Worm (Caenorhabditis elegans) whole organism, early embryonic: Measurements from ENCODE around the gene F20D6.1.

Source experiments
- F13C5.2 ChIP-seq: sonication (generic microtip); optimal IDR thresholded peaks from 2 replicates; lab custom pipeline; 2017; ENCODE audit warnings: mild to moderate bottlenecking, missing genetic modification characterization, inconsistent platforms, missing compliant biosample characterization
- ama-1 ChIP-seq: fragments of 150-350 bp; optimal IDR thresholded peaks from 2 replicates; lab custom pipeline; 2014
- ceh-13 ChIP-seq: fragments of 200-800 bp; sonication (Bioruptor generic); optimal IDR thresholded peaks from 2 replicates; lab custom pipeline; 2018; ENCODE audit warnings: mild to moderate bottlenecking, missing genetic modification characterization, missing compliant biosample characterization
- ceh-36 ChIP-seq: sonication (generic microtip); optimal IDR thresholded peaks from 2 replicates; lab custom pipeline; 2016; ENCODE audit warnings: missing genetic modification characterization, inconsistent platforms, missing compliant biosample characterization
- ets-7 ChIP-seq: sonication (generic microtip); optimal IDR thresholded peaks from 2 replicates; lab custom pipeline; 2016; ENCODE audit warnings: missing genotype, missing genetic modification characterization, missing compliant biosample characterization
- flt-1 ChIP-seq: fragments of 200-800 bp; sonication (Bioruptor generic); IDR thresholded peaks from 2 replicates; pipeline ENCODE4 v1.3.6; 2022; ENCODE audit warnings: missing genetic modification characterization, missing compliant biosample characterization
- hmg-4 ChIP-seq: fragments of 200-800 bp; sonication (Bioruptor generic); optimal IDR thresholded peaks from 2 replicates; lab custom pipeline; 2018; ENCODE audit warnings: mild to moderate bottlenecking, missing genetic modification characterization, missing compliant biosample characterization
- pes-1 ChIP-seq: fragments of 200-800 bp; sonication (Bioruptor generic); IDR thresholded peaks from 2 replicates; pipeline ENCODE4 v1.3.6; 2022; ENCODE audit warnings: missing genetic modification reagents, missing genetic modification characterization, missing compliant biosample characterization
- scrt-1 ChIP-seq: fragments of 200-800 bp; sonication (Bioruptor generic); IDR thresholded peaks from 2 replicates; pipeline ENCODE4 v1.3.6; 2022; ENCODE audit warnings: missing genetic modification characterization, missing compliant biosample characterization
- sea-1 ChIP-seq: fragments of 200-800 bp; sonication (Bioruptor generic); conservative IDR thresholded peaks from 2 replicates; pipeline ENCODE4 v1.3.6; 2022; ENCODE audit warnings: missing genetic modification characterization, missing compliant biosample characterization
- tbx-11 ChIP-seq: fragments of 200-800 bp; sonication (Bioruptor generic); IDR thresholded peaks from 2 replicates; pipeline ENCODE4 v1.3.6; 2022; ENCODE audit warnings: missing genetic modification characterization, missing compliant biosample characterization
- tbx-37 ChIP-seq: fragments of 200-800 bp; sonication (Bioruptor generic); conservative IDR thresholded peaks from 2 replicates; pipeline ENCODE4 v1.3.6; 2022; ENCODE audit warnings: missing genetic modification reagents, missing genetic modification characterization, missing compliant biosample characterization
- tra-4 ChIP-seq: sonication (generic microtip); optimal IDR thresholded peaks from 2 replicates; lab custom pipeline; 2017; ENCODE audit warnings: missing genetic modification characterization, missing compliant biosample characterization

- TF ChIP-seq flt-1 (GFP tag; lab: Robert Waterston, UW): no peak
- TF ChIP-seq ets-7 (tag; lab: Kevin White, UChicago): no peak
- TF ChIP-seq ceh-36 (tag; lab: Kevin White, UChicago): no peak
- TF ChIP-seq ama-1 (lab: Kevin White, UChicago): no peak
- TF ChIP-seq scrt-1 (GFP tag; lab: Robert Waterston, UW): no peak
- no peak for TF ChIP-seq ceh-13 (GFP tag; lab: Kevin White, UChicago)
- TF ChIP-seq tra-4: no peak
- TF ChIP-seq sea-1: no peak
- no peak for TF ChIP-seq tbx-11 (GFP tag; lab: Robert Waterston, UW)
- no peak for TF ChIP-seq pes-1 (GFP tag; lab: Robert Waterston, UW)
- TF ChIP-seq hmg-4 (GFP tag; lab: Kevin White, UChicago): no peak
- TF ChIP-seq F13C5.2: no peak
- TF ChIP-seq tbx-37 (GFP tag; lab: Robert Waterston, UW): no peak
Measured at ce11 chrV:8215158-8215557, 24.6 kb downstream of the F20D6.1 start.
